Worm (Caenorhabditis elegans): ENCODE data around the gene C45G7.4.

DNA sequence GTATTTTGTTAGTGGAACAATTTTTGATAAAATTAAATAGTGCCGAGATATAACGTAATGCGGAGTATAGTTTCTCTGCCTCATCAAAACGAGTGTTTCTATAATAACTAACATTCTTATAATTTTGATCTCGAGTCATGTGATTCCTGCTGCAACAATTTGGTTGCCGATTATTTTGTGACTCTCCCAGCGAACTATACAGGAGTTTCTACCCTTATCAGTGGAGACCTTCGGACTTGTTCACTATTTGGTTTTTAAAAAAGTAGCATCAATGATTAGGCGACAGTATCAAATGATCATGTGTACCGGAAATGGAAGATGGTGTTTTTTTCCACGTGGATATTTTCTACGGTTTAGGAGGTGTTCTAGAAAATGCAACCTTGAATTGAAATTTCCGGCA, 33.5 kb downstream of the C45G7.4 start:
- TF ChIP-seq K09A11.1 (tag; optimal IDR thresholded peaks at IDR 0.05; ENCODE audit: insufficient read depth) (no peak), fkh-10 (GFP tag; optimal IDR thresholded peaks at IDR 0.05) (no peak), dve-1 (tag; optimal IDR thresholded peaks at IDR 0.05) (no peak)

Measured in whole organism, late embryonic.